Fruit fly (Drosophila melanogaster) whole organism, embryonic: ENCODE data around the gene CG13921.

ENCODE experiments used
- Atf-2 ChIP-seq: fragments of 200-800 bp; sonication (Bioruptor generic); optimal IDR thresholded peaks from 2 replicates; lab custom pipeline; 2016; ENCODE audit warnings: missing biosample characterization, missing genetic modification characterization
- CG17186 ChIP-seq: fragments of 200-800 bp; sonication (Bioruptor generic); optimal IDR thresholded peaks from 3 replicates; lab custom pipeline; 2017; ENCODE audit warnings: missing biosample characterization, missing genetic modification reagents, missing genetic modification characterization
- CG34376 ChIP-seq: fragments of 200-800 bp; sonication (Bioruptor generic); optimal IDR thresholded peaks from 2 replicates; lab custom pipeline; 2018; ENCODE audit warnings: missing biosample characterization, mild to moderate bottlenecking, missing genetic modification characterization
- CG34422 ChIP-seq: fragments of 200-800 bp; sonication (Bioruptor generic); IDR thresholded peaks from 3 replicates; pipeline ENCODE4 v1.3.6; 2022; ENCODE audit warnings: missing biosample characterization, missing genetic modification characterization
- CG9932 ChIP-seq: fragments of 200-800 bp; sonication (Bioruptor generic); IDR thresholded peaks from 2 replicates; pipeline ENCODE4 v1.3.6; 2022; ENCODE audit warnings: missing biosample characterization, missing genetic modification characterization
- Deaf1 ChIP-seq: fragments of 200-800 bp; optimal IDR thresholded peaks from 3 replicates; lab custom pipeline; 2019; ENCODE audit warnings: missing biosample characterization, mild to moderate bottlenecking, missing genetic modification characterization, moderate library complexity
- Kr ChIP-seq: fragments of 200-800 bp; sonication (Bioruptor generic); optimal IDR thresholded peaks from 2 replicates; lab custom pipeline; 2017; ENCODE audit warnings: missing biosample characterization, mild to moderate bottlenecking, missing genetic modification characterization
- kay ChIP-seq: fragments of 200-800 bp; sonication (Bioruptor generic); optimal IDR thresholded peaks from 2 replicates; lab custom pipeline; 2016; ENCODE audit warnings: missing biosample characterization, missing genetic modification characterization
- lola ChIP-seq, 3 experiments: fragments of >200 bp in 2 of 3; fragments of 200-800 bp in 1 of 3; sonication (Bioruptor generic) in 1 of 3; optimal IDR thresholded peaks; 2 replicates each; lab custom pipeline; 2017 to 2019; ENCODE audit warnings: missing biosample characterization in 3 of 3, missing genetic modification characterization in 3 of 3, mild to moderate bottlenecking in 1 of 3, moderate library complexity in 1 of 3
- trh ChIP-seq: fragments of 200-800 bp; sonication (Bioruptor generic); optimal IDR thresholded peaks from 2 replicates; lab custom pipeline; 2016; ENCODE audit warnings: missing biosample characterization, missing genetic modification characterization

- TF ChIP-seq CG9932 (GFP tag; lab: Robert Waterston, UW) = peak; percentile 12; the same call in 1 of the 2 replicates
- no peak for TF ChIP-seq lola (GFP tag; optimal IDR thresholded peaks at IDR 0.05; lab: Kevin White, UChicago)
- no peak for TF ChIP-seq trh (GFP tag; lab: Kevin White, UChicago)
- no peak for TF ChIP-seq Kr (GFP tag; lab: Kevin White, UChicago)
- TF ChIP-seq Atf-2 = no peak
- TF ChIP-seq kay (GFP tag; lab: Kevin White, UChicago) = no peak
- no peak for TF ChIP-seq CG34422 (GFP tag; lab: Robert Waterston, UW)
- TF ChIP-seq CG34376 (GFP tag; lab: Kevin White, UChicago) = no peak
- TF ChIP-seq Deaf1 = no peak
- no peak for TF ChIP-seq CG17186 (GFP tag; lab: Kevin White, UChicago)
Measured at dm6 chr3L:1748218-1748617, 1.5 kb downstream of the CG13921 start.
